Fruit fly (Drosophila melanogaster) Kc167 (cell line): Measurements from ENCODE around the gene CG33189.

Experiments
- Sin3A ChIP-seq: fragments of >200 bp; optimal IDR thresholded peaks from 2 replicates; lab custom pipeline; 2018; ENCODE audit warnings: missing external identifiers
- insv ChIP-seq: fragments of >200 bp; optimal IDR thresholded peaks from 3 replicates; lab custom pipeline; 2018; ENCODE audit warnings: missing external identifiers
- ttk ChIP-seq: sonication (Bioruptor generic); optimal IDR thresholded peaks from 2 replicates; lab custom pipeline; 2017; ENCODE audit warnings: missing external identifiers

DNA sequence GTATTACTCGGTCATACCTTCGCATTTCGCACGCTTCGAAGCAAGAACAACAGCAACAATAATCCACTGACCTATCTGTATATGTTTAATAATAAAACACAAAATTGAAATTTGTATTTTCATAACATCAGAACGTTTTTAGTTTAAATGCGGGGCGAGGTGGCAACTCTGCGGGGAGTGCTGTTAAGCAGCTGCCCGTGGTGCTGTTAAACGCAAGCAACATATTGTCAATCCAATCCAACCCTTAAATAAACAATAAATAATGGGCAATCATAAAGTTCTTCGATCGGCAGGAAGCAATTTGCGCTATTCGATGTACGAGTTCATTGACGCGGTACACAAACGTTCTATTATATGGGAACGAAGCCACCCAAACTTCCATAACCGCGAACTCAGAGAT, 25.5 kb upstream of the CG33189 start, which contains the start of gene hng2:
- no peak for TF ChIP-seq Sin3A (lab: Kevin White, UChicago)
- TF ChIP-seq ttk (lab: Kevin White, UChicago) = no peak
- no peak for TF ChIP-seq insv (lab: Kevin White, UChicago)
